Fruit fly (Drosophila melanogaster): Measurements from ENCODE around the gene CG1113.

CG1113 gene

dm6 chr3R:5282755-5283359, 29.9 kb downstream of the CG1113 start (continued):
- TF ChIP-seq CG4854 (GFP tag; optimal IDR thresholded peaks at IDR 0.05) (no peak), bbx (GFP tag; IDR thresholded peaks at IDR 0.05; ENCODE audit: partially characterized antibody) (peak; percentile 49; the same call in 1 of the 2 replicates), CG42726 (GFP tag; IDR thresholded peaks at IDR 0.05; ENCODE audit: partially characterized antibody) (0 out of 2 replicates have a peak, but pooled peaks have one; percentile 43), tin (GFP tag; optimal IDR thresholded peaks at IDR 0.05) (no peak), dmrt99B (tag; optimal IDR thresholded peaks at IDR 0.05) (no peak), CG16779 (GFP tag; IDR thresholded peaks at IDR 0.05) (peak; percentile 42; the same call in 1 of the 2 replicates), CG31365 (tag; optimal IDR thresholded peaks at IDR 0.05) (no peak), esg (GFP tag; conservative IDR thresholded peaks at IDR 0.05) (no peak), exex (tag; optimal IDR thresholded peaks at IDR 0.05) (no peak), bcd (GFP tag; optimal IDR thresholded peaks at IDR 0.05) (no peak), ewg (GFP tag; optimal IDR thresholded peaks at IDR 0.05) (no peak), CG3726 (GFP tag; IDR thresholded peaks at IDR 0.05) (no peak), lbe (GFP tag; optimal IDR thresholded peaks at IDR 0.05) (no peak), CG13775 (GFP tag; optimal IDR thresholded peaks at IDR 0.05) (no peak), HLHmδ (GFP tag; optimal IDR thresholded peaks at IDR 0.05) (no peak), E2f2 (GFP tag; IDR thresholded peaks at IDR 0.05) (no peak), p53 (GFP tag; optimal IDR thresholded peaks at IDR 0.05) (no peak), Ets97D (GFP tag; optimal IDR thresholded peaks at IDR 0.05) (no peak), az2 (GFP tag; optimal IDR thresholded peaks at IDR 0.05) (no peak), NFAT (GFP tag; IDR thresholded peaks at IDR 0.05) (peak; percentile 69), disco-r (GFP tag; optimal IDR thresholded peaks at IDR 0.05) (no peak), twi (tag; optimal IDR thresholded peaks at IDR 0.05) (no peak), chn (GFP tag; optimal IDR thresholded peaks at IDR 0.05) (no peak), CG13894 (tag; optimal IDR thresholded peaks at IDR 0.05) (no peak), Oaz (GFP tag; IDR thresholded peaks at IDR 0.05) (no peak), CG17328 (GFP tag; IDR thresholded peaks at IDR 0.05) (0 out of 2 replicates have a peak, but pooled peaks have one; percentile 31), NC2α (GFP tag; optimal IDR thresholded peaks at IDR 0.05) (no peak), vfl (GFP tag; optimal IDR thresholded peaks at IDR 0.05) (no peak), sna (GFP tag; IDR thresholded peaks at IDR 0.05; ENCODE audit: partially characterized antibody) (peak; percentile 48; the same call in 1 of the 2 replicates), CG12071 (GFP tag; optimal IDR thresholded peaks at IDR 0.05) (no peak), Sin3A (optimal IDR thresholded peaks at IDR 0.05) (no peak), CG3163 (GFP tag; optimal IDR thresholded peaks at IDR 0.05) (no peak), prd (optimal IDR thresholded peaks at IDR 0.05) (no peak), prd (GFP tag; IDR thresholded peaks at IDR 0.05) (peak; percentile 34; the same call in 1 of the 3 replicates), sim (GFP tag; IDR thresholded peaks at IDR 0.05) (no peak), CG10209 (GFP tag; optimal IDR thresholded peaks at IDR 0.05) (no peak), CG15696 (tag; optimal IDR thresholded peaks at IDR 0.05) (no peak), Ada2b (GFP tag; IDR thresholded peaks at IDR 0.05) (no peak), Atf6 (GFP tag; IDR thresholded peaks at IDR 0.05) (peak; percentile 47; the same call in 1 of the 2 replicates), stwl (tag; optimal IDR thresholded peaks at IDR 0.05) (no peak), CG30020 (tag; optimal IDR thresholded peaks at IDR 0.05) (no peak), nmo (GFP tag; optimal IDR thresholded peaks at IDR 0.05) (no peak), danr (GFP tag; IDR thresholded peaks at IDR 0.05) (no peak), vvl (GFP tag; IDR thresholded peaks at IDR 0.05) (peak; percentile 50), NC2β (GFP tag; optimal IDR thresholded peaks at IDR 0.05) (no peak), sima (GFP tag; optimal IDR thresholded peaks at IDR 0.05) (no peak), CG10274 (GFP tag; optimal IDR thresholded peaks at IDR 0.05) (no peak), h (optimal IDR thresholded peaks at IDR 0.05) (no peak), Awh (GFP tag; IDR thresholded peaks at IDR 0.05) (no peak), Xbp1 (GFP tag; optimal IDR thresholded peaks at IDR 0.05) (no peak), CHES-1-like (GFP tag; optimal IDR thresholded peaks at IDR 0.05) (no peak), H15 (GFP tag; IDR thresholded peaks at IDR 0.05) (no peak)

All from whole organism, embryonic.